Fruit fly (Drosophila melanogaster) whole organism, embryonic: ENCODE results near the gene CG13380.

Experiments used
- Atf3 ChIP-seq: fragments of 200-800 bp; sonication (Bioruptor generic); optimal IDR thresholded peaks from 3 replicates; lab custom pipeline; 2016; ENCODE audit warnings: missing biosample characterization, missing genetic modification characterization
- Awh ChIP-seq: fragments of 200-800 bp; sonication (Bioruptor generic); IDR thresholded peaks from 2 replicates; pipeline ENCODE4, ENCODE4 v1.3.6; 2022; ENCODE audit warnings: missing biosample characterization, missing genetic modification characterization
- CG10979 ChIP-seq: fragments of 200-800 bp; sonication (Bioruptor generic); optimal IDR thresholded peaks from 2 replicates; lab custom pipeline; 2018; ENCODE audit warnings: missing biosample characterization, mild to moderate bottlenecking, missing genetic modification characterization, moderate library complexity
- CG12071 ChIP-seq: fragments of 200-800 bp; sonication (Bioruptor generic); optimal IDR thresholded peaks from 3 replicates; lab custom pipeline; 2018; ENCODE audit warnings: missing biosample characterization, mild to moderate bottlenecking, missing genetic modification characterization
- CG1529 ChIP-seq: fragments of 200-800 bp; sonication (Bioruptor generic); optimal IDR thresholded peaks from 3 replicates; lab custom pipeline; 2018; ENCODE audit warnings: missing biosample characterization, missing genetic modification characterization
- CG15479 ChIP-seq: fragments of 200-800 bp; sonication (Bioruptor generic); optimal IDR thresholded peaks from 3 replicates; lab custom pipeline; 2019; ENCODE audit warnings: missing biosample characterization, mild to moderate bottlenecking, missing genetic modification characterization, moderate library complexity
- CG1792 ChIP-seq: fragments of 200-800 bp; sonication (Bioruptor generic); optimal IDR thresholded peaks from 2 replicates; lab custom pipeline; 2016; ENCODE audit warnings: missing biosample characterization, missing genetic modification characterization
- CG1832 ChIP-seq: fragments of 200-800 bp; sonication (Bioruptor generic); optimal IDR thresholded peaks from 2 replicates; lab custom pipeline; 2017; ENCODE audit warnings: missing biosample characterization, mild to moderate bottlenecking, missing genetic modification characterization, inconsistent platforms
- CG18476 ChIP-seq: fragments of 200-800 bp; sonication (Bioruptor generic); optimal IDR thresholded peaks from 2 replicates; lab custom pipeline; 2016; ENCODE audit warnings: missing biosample characterization, mild to moderate bottlenecking, missing genetic modification characterization
- CG18599 ChIP-seq: fragments of 200-800 bp; sonication (Bioruptor generic); optimal IDR thresholded peaks from 3 replicates; lab custom pipeline; 2017; ENCODE audit warnings: missing biosample characterization, missing genetic modification characterization, mild to moderate bottlenecking, moderate library complexity, missing genetic modification reagents
- CG2202 ChIP-seq: fragments of 200-800 bp; sonication (Bioruptor generic); optimal IDR thresholded peaks from 2 replicates; lab custom pipeline; 2018; ENCODE audit warnings: missing biosample characterization, mild to moderate bottlenecking, missing genetic modification characterization
- CG30020 ChIP-seq: fragments of 200-800 bp; optimal IDR thresholded peaks from 2 replicates; lab custom pipeline; 2019; ENCODE audit warnings: missing biosample characterization, mild to moderate bottlenecking, missing genetic modification characterization, moderate library complexity
- CG31388 ChIP-seq: fragments of 200-800 bp; sonication (Bioruptor generic); optimal IDR thresholded peaks from 2 replicates; lab custom pipeline; 2016; ENCODE audit warnings: missing biosample characterization, missing genetic modification characterization
- CG3847 ChIP-seq: fragments of 200-800 bp; sonication (Bioruptor generic); IDR thresholded peaks from 2 replicates; pipeline ENCODE4 v1.3.6; 2022; ENCODE audit warnings: missing biosample characterization, missing genetic modification characterization
- CG4854 ChIP-seq: fragments of 200-800 bp; sonication (Bioruptor generic); optimal IDR thresholded peaks from 2 replicates; lab custom pipeline; 2016; ENCODE audit warnings: missing biosample characterization, missing genetic modification characterization, inconsistent platforms
- CG6683 ChIP-seq: fragments of 200-800 bp; sonication (Bioruptor generic); optimal IDR thresholded peaks from 2 replicates; lab custom pipeline; 2017; ENCODE audit warnings: missing biosample characterization, mild to moderate bottlenecking, missing genetic modification characterization, missing genetic modification reagents
- CG6689 ChIP-seq: fragments of 200-800 bp; sonication (Bioruptor generic); IDR thresholded peaks from 2 replicates; pipeline ENCODE4 v1.3.6; 2022; ENCODE audit warnings: missing biosample characterization, missing genetic modification characterization
- CG7357 ChIP-seq: fragments of 200-800 bp; sonication (Bioruptor generic); IDR thresholded peaks from 3 replicates; pipeline ENCODE4 v1.3.6; 2022; ENCODE audit warnings: missing biosample characterization, missing genetic modification characterization
- CG7556 ChIP-seq: fragments of 200-800 bp; sonication (Bioruptor generic); optimal IDR thresholded peaks from 2 replicates; lab custom pipeline; 2017; ENCODE audit warnings: missing biosample characterization, mild to moderate bottlenecking, missing genetic modification characterization
- CG7963 ChIP-seq: fragments of 200-800 bp; sonication (Bioruptor generic); IDR thresholded peaks from 3 replicates; pipeline ENCODE4 v1.3.6; 2022; ENCODE audit warnings: missing biosample characterization, missing genetic modification characterization; ENCODE audit not compliant: partially characterized antibody
- CG9797 ChIP-seq: fragments of 200-800 bp; sonication (Bioruptor generic); optimal IDR thresholded peaks from 3 replicates; lab custom pipeline; 2018; ENCODE audit warnings: missing biosample characterization, mild to moderate bottlenecking, missing genetic modification characterization
- Chrac-16 ChIP-seq: fragments of 200-800 bp; sonication (Bioruptor generic); optimal IDR thresholded peaks from 3 replicates; lab custom pipeline; 2016; ENCODE audit warnings: missing biosample characterization, missing genetic modification characterization
- D19A ChIP-seq: fragments of 200-800 bp; optimal IDR thresholded peaks from 3 replicates; lab custom pipeline; 2019; ENCODE audit warnings: missing biosample characterization, mild to moderate bottlenecking, missing genetic modification characterization, moderate library complexity
- Dip2 ChIP-seq: fragments of 200-800 bp; sonication (Bioruptor generic); IDR thresholded peaks from 2 replicates; pipeline ENCODE4 v1.3.6; 2022; ENCODE audit warnings: missing biosample characterization, missing genetic modification characterization
- ERR ChIP-seq: fragments of 200-800 bp; sonication (Bioruptor generic); optimal IDR thresholded peaks from 2 replicates; lab custom pipeline; 2016; ENCODE audit warnings: missing biosample characterization, missing genetic modification characterization
- GATAe ChIP-seq: fragments of 200-800 bp; sonication (Bioruptor generic); conservative IDR thresholded peaks from 2 replicates; pipeline ENCODE4 v1.3.6; 2022; ENCODE audit warnings: missing biosample characterization, missing genetic modification characterization
- Gug ChIP-seq: fragments of 200-800 bp; sonication (Bioruptor generic); IDR thresholded peaks from 4 replicates; pipeline ENCODE4 v1.3.6; 2022; ENCODE audit warnings: missing biosample characterization, missing genetic modification characterization
- H2.0 ChIP-seq: fragments of 200-800 bp; sonication (Bioruptor generic); IDR thresholded peaks from 2 replicates; pipeline ENCODE4 v1.3.6; 2022; ENCODE audit warnings: missing biosample characterization, missing genetic modification characterization
- Max ChIP-seq: fragments of 200-800 bp; sonication (Bioruptor generic); optimal IDR thresholded peaks from 2 replicates; lab custom pipeline; 2016; ENCODE audit warnings: missing biosample characterization, mild to moderate bottlenecking, missing genetic modification characterization
- NFAT ChIP-seq: fragments of 200-800 bp; sonication (Bioruptor generic); IDR thresholded peaks from 2 replicates; pipeline ENCODE4 v1.3.6; 2022; ENCODE audit warnings: missing biosample characterization, missing genetic modification characterization
- amos ChIP-seq: fragments of 200-800 bp; sonication (Bioruptor generic); IDR thresholded peaks from 2 replicates; pipeline ENCODE4 v1.3.6; 2022; ENCODE audit warnings: missing biosample characterization, missing genetic modification characterization; ENCODE audit not compliant: partially characterized antibody
- emc ChIP-seq: fragments of 200-800 bp; sonication (Bioruptor generic); optimal IDR thresholded peaks from 2 replicates; lab custom pipeline; 2016; ENCODE audit warnings: missing biosample characterization, missing genetic modification characterization
- fd96Cb ChIP-seq: fragments of 200-800 bp; sonication (Bioruptor generic); optimal IDR thresholded peaks from 2 replicates; lab custom pipeline; 2018; ENCODE audit warnings: missing biosample characterization, mild to moderate bottlenecking, missing genetic modification characterization, moderate library complexity
- gsb-n ChIP-seq: fragments of 200-800 bp; sonication (Bioruptor generic); optimal IDR thresholded peaks from 3 replicates; lab custom pipeline; 2018; ENCODE audit warnings: missing biosample characterization, mild to moderate bottlenecking, missing genetic modification characterization
- hb ChIP-seq: fragments of 200-800 bp; sonication (Bioruptor generic); IDR thresholded peaks from 3 replicates; pipeline ENCODE4 v1.3.6; 2022; ENCODE audit warnings: missing biosample characterization, missing genetic modification characterization; ENCODE audit not compliant: partially characterized antibody
- insv ChIP-seq, 2 experiments: fragments of 200-800 bp; sonication (Bioruptor generic); optimal IDR thresholded peaks; 3 replicates each; lab custom pipeline; 2016 to 2018; ENCODE audit warnings: missing biosample characterization in 2 of 2, missing genetic modification characterization in 2 of 2
- kah ChIP-seq: fragments of 200-800 bp; sonication (Bioruptor generic); optimal IDR thresholded peaks from 2 replicates; lab custom pipeline; 2018; ENCODE audit warnings: missing biosample characterization, mild to moderate bottlenecking, missing genetic modification characterization
- klu ChIP-seq: fragments of 200-800 bp; sonication (Bioruptor generic); IDR thresholded peaks from 2 replicates; pipeline ENCODE4 v1.3.6; 2022; ENCODE audit warnings: missing biosample characterization, missing genetic modification characterization
- lmd ChIP-seq: fragments of 200-800 bp; sonication (Bioruptor generic); IDR thresholded peaks from 2 replicates; pipeline ENCODE4 v1.3.6; 2022; ENCODE audit warnings: missing biosample characterization, missing genetic modification characterization
- odd ChIP-seq: fragments of 200-800 bp; sonication (Bioruptor generic); optimal IDR thresholded peaks from 2 replicates; lab custom pipeline; 2017; ENCODE audit warnings: missing biosample characterization, mild to moderate bottlenecking, missing genetic modification characterization
- phol ChIP-seq: fragments of 200-800 bp; sonication (Bioruptor generic); optimal IDR thresholded peaks from 3 replicates; lab custom pipeline; 2018; ENCODE audit warnings: missing biosample characterization, mild to moderate bottlenecking, missing genetic modification characterization, moderate library complexity
- psq ChIP-seq: fragments of 200-800 bp; sonication (Bioruptor generic); optimal IDR thresholded peaks from 2 replicates; lab custom pipeline; 2017; ENCODE audit warnings: missing biosample characterization, missing genetic modification characterization
- shn ChIP-seq: fragments of 200-800 bp; sonication (Bioruptor generic); optimal IDR thresholded peaks from 3 replicates; lab custom pipeline; 2016; ENCODE audit warnings: missing biosample characterization, missing genetic modification characterization
- sima ChIP-seq: fragments of 200-800 bp; sonication (Bioruptor generic); optimal IDR thresholded peaks from 2 replicates; lab custom pipeline; 2016; ENCODE audit warnings: missing biosample characterization, missing genetic modification characterization
- sob ChIP-seq: fragments of 200-800 bp; sonication (Bioruptor generic); IDR thresholded peaks from 2 replicates; pipeline ENCODE4 v1.3.6; 2022; ENCODE audit warnings: missing biosample characterization, missing genetic modification characterization
- ssp ChIP-seq: fragments of 200-800 bp; sonication (Bioruptor generic); IDR thresholded peaks from 2 replicates; pipeline ENCODE4 v1.3.6; 2022; ENCODE audit warnings: missing biosample characterization, missing genetic modification characterization
- toy ChIP-seq: fragments of 200-800 bp; sonication (Bioruptor generic); IDR thresholded peaks from 2 replicates; pipeline ENCODE4 v1.3.6; 2022; ENCODE audit warnings: missing biosample characterization, missing genetic modification characterization
- twi ChIP-seq: fragments of 200-800 bp; optimal IDR thresholded peaks from 2 replicates; lab custom pipeline; 2019; ENCODE audit warnings: missing biosample characterization, mild to moderate bottlenecking, missing genetic modification characterization, moderate library complexity
- zfh2 ChIP-seq: fragments of 200-800 bp; sonication (Bioruptor generic); optimal IDR thresholded peaks from 2 replicates; lab custom pipeline; 2016; ENCODE audit warnings: missing biosample characterization, missing genetic modification characterization

CG13380 gene

DNA sequence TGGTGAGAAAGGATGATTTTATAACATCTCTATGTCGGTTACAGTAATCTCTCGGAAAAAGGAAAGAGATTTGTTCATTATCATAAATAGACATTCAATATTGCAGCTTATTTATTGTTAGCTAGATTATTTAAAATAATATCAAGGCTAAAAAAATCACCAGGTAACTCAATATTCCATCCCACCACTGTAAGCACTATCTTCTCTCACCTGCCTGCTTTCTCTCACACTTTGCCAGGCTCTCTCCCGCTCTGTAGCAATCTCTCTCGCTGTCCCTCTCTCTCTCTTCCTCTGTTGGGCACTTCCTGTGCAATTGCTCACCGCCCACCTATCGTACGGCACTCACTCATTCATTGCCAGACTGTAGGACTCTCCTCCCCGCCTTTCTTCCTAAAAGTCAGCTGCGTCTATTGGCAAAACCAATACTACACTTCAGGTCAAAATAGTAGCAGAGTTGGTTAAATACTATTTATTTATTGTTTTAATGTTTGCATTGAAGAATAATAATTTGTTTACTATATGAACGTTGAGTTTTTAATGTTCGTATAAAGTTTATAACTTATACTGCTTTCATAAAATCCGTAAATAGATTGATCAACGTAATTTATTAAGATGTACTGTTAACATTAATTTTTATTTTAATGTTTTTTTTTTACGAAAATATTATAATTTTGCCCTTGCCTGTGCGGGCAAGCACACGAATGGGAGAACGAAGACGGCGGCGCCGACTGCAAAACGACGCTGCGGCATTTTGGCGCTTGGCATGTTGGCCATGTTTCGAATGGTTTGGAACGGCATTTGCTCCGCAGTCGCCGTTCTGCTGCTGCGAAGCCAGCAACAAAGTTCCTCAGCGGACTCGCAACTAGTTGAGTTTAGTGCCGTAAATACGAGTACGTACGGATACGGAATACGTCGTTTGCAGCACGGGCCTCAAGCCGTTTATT lies 23.1 kb upstream of the CG13380 start (continued):
- peak; percentile 22 for TF ChIP-seq CG15479 (GFP tag; lab: Kevin White, UChicago)
- peak; percentile 88 for TF ChIP-seq CG12071 (GFP tag; lab: Kevin White, UChicago)
- TF ChIP-seq D19A (tag; lab: Kevin White, UChicago): peak; percentile 45
- peak; percentile 91 for TF ChIP-seq CG1792 (GFP tag; lab: Kevin White, UChicago)
- TF ChIP-seq CG30020 (tag; lab: Kevin White, UChicago): peak; percentile 28
- TF ChIP-seq zfh2 (GFP tag; lab: Kevin White, UChicago): peak; percentile 87
- peak; percentile 76 for TF ChIP-seq CG18476 (GFP tag; lab: Kevin White, UChicago)
- TF ChIP-seq amos: no peak
- peak; percentile 88 for TF ChIP-seq CG7357
- TF ChIP-seq Dip2 (GFP tag; lab: Robert Waterston, UW): peak; percentile 64; the same call in 1 of the 2 replicates
- TF ChIP-seq Awh (GFP tag; lab: Robert Waterston, UW): peak; percentile 96
- peak; percentile 90 for TF ChIP-seq ssp (GFP tag; lab: Robert Waterston, UW)
- TF ChIP-seq GATAe (GFP tag; lab: Robert Waterston, UW): peak; percentile 83
- peak; percentile 99 for TF ChIP-seq sob (GFP tag; lab: Robert Waterston, UW)
- peak; percentile 44 for TF ChIP-seq twi (tag; lab: Kevin White, UChicago)
- TF ChIP-seq psq (GFP tag; lab: Kevin White, UChicago): peak; percentile 73
- TF ChIP-seq CG6689 (GFP tag; lab: Robert Waterston, UW): peak; percentile 93
- no peak for TF ChIP-seq CG7963 (GFP tag; lab: Robert Waterston, UW)
- TF ChIP-seq CG6683 (GFP tag; lab: Kevin White, UChicago): peak; percentile 88
- TF ChIP-seq CG2202 (tag; lab: Kevin White, UChicago): peak; percentile 73
- TF ChIP-seq CG4854 (GFP tag; lab: Kevin White, UChicago): peak; percentile 88
- TF ChIP-seq emc (GFP tag; lab: Kevin White, UChicago): peak; percentile 93
- peak; percentile 98 for TF ChIP-seq CG3847 (GFP tag; lab: Robert Waterston, UW)
- TF ChIP-seq H2.0: peak; percentile 98
- peak; percentile 95 for TF ChIP-seq Gug (GFP tag; lab: Robert Waterston, UW)
- peak; percentile 81 for TF ChIP-seq Atf3 (GFP tag; lab: Kevin White, UChicago)
- TF ChIP-seq kah (GFP tag; lab: Kevin White, UChicago): peak; percentile 73
- peak; percentile 78 for TF ChIP-seq CG31388 (GFP tag; lab: Kevin White, UChicago)
- peak; percentile 64 for TF ChIP-seq CG1529 (GFP tag; lab: Kevin White, UChicago)
- peak; percentile 88 for TF ChIP-seq sima (GFP tag; lab: Kevin White, UChicago)
- peak; percentile 84 for TF ChIP-seq fd96Cb
- TF ChIP-seq insv (GFP tag; optimal IDR thresholded peaks at IDR 0.05; lab: Kevin White, UChicago): peak in 1 of 2 experiments; percentile 56
- peak; percentile 80 for TF ChIP-seq Max (GFP tag; lab: Kevin White, UChicago)
- no peak for TF ChIP-seq hb
- peak; percentile 96 for TF ChIP-seq CG18599 (GFP tag; lab: Kevin White, UChicago)
- TF ChIP-seq toy (GFP tag; lab: Robert Waterston, UW): peak; percentile 97
- peak; percentile 74 for TF ChIP-seq gsb-n (tag; lab: Kevin White, UChicago)
- TF ChIP-seq CG10979 (tag; lab: Kevin White, UChicago): peak; percentile 78
- TF ChIP-seq shn: peak; percentile 91
- peak; percentile 97 for TF ChIP-seq lmd
- TF ChIP-seq NFAT: peak; percentile 99
- peak; percentile 95 for TF ChIP-seq klu (GFP tag; lab: Robert Waterston, UW)
- peak; percentile 98 for TF ChIP-seq CG7556 (GFP tag; lab: Kevin White, UChicago)
- peak; percentile 88 for TF ChIP-seq ERR (GFP tag; lab: Kevin White, UChicago)
- TF ChIP-seq CG9797: no peak
- peak; percentile 94 for TF ChIP-seq Chrac-16 (GFP tag; lab: Kevin White, UChicago)
- TF ChIP-seq phol (tag; lab: Kevin White, UChicago): peak; percentile 88
- peak; percentile 85 for TF ChIP-seq odd (GFP tag; lab: Kevin White, UChicago)
- no peak for TF ChIP-seq CG1832 (GFP tag; lab: Kevin White, UChicago)
